Fruit fly (Drosophila melanogaster): Measurements from ENCODE around the gene loh.

DNA sequence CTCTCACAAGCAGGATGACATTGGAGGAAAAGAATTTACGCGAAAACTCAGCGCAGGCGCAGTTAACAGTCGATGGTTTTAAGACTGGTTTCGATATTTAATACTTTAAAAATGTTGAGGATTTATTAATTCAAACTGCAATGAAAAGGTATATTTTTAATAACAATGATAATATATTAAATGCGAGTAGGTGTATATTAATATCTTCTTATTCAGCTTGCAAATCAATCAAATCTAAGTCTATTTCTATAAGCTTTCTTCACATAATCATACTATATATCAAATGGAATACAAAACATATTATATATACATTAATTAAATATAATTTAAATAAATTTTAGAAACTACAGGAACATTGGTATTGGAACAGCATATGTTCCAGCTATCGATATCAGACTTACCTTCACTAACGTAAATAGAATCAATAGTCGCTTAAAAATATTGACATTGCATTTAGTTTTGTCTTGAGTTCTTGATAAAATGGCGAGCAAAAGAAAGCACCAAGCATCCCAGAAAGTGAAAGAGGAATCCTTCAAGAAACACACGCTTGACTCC is 6.7 kb upstream of the loh start, which contains the start of the genes TBC1D16 and holn1:
- no peak for TF ChIP-seq tj (GFP tag; optimal IDR thresholded peaks at IDR 0.05)
- TF ChIP-seq CG11617 (GFP tag; optimal IDR thresholded peaks at IDR 0.05): no peak
- TF ChIP-seq Clk (GFP tag; optimal IDR thresholded peaks at IDR 0.05): no peak
- TF ChIP-seq Mnt (GFP tag; optimal IDR thresholded peaks at IDR 0.05): no peak
- TF ChIP-seq CG33017 (tag; optimal IDR thresholded peaks at IDR 0.05): no peak
- no peak for TF ChIP-seq Hr96 (GFP tag; optimal IDR thresholded peaks at IDR 0.05)
- TF ChIP-seq Crg-1 (GFP tag; optimal IDR thresholded peaks at IDR 0.05): no peak
- no peak for TF ChIP-seq cnc (optimal IDR thresholded peaks at IDR 0.05)
- peak; percentile 21 for TF ChIP-seq CG14711 (tag; optimal IDR thresholded peaks at IDR 0.05)
- no peak for TF ChIP-seq CG1620 (GFP tag; optimal IDR thresholded peaks at IDR 0.05)

Measured in whole organism, adult.